Worm (Caenorhabditis elegans) whole organism, L3 larva: ENCODE results near the gene C04E6.13.
A peak's percentile ranks its signal among the peaks of the same experiment; 100 is the strongest.

Experiments used
- ZK546.5 ChIP-seq: sonication (generic microtip); optimal IDR thresholded peaks from 2 replicates; lab custom pipeline; 2017; ENCODE audit warnings: missing biosample characterization, missing genetic modification characterization
- ama-1 ChIP-seq: fragments of 150-350 bp; optimal IDR thresholded peaks from 2 replicates; lab custom pipeline; 2018
- ceh-28 ChIP-seq: fragments of 150-350 bp; optimal IDR thresholded peaks from 2 replicates; lab custom pipeline; 2014; ENCODE audit warnings: missing biosample characterization, missing genetic modification reagents, missing genetic modification characterization
- ceh-9 ChIP-seq: sonication (generic microtip); optimal IDR thresholded peaks from 2 replicates; lab custom pipeline; 2018; ENCODE audit warnings: missing biosample characterization, missing genetic modification characterization
- egl-27 ChIP-seq: sonication (generic microtip); optimal IDR thresholded peaks from 4 replicates; lab custom pipeline; 2017; ENCODE audit warnings: missing biosample characterization, missing genetic modification reagents, missing genetic modification characterization
- elt-1 ChIP-seq: fragments of 150-350 bp; optimal IDR thresholded peaks from 2 replicates; lab custom pipeline; 2014; ENCODE audit warnings: missing biosample characterization, missing genetic modification characterization
- elt-2 ChIP-seq: sonication (generic microtip); optimal IDR thresholded peaks from 2 replicates; lab custom pipeline; 2016; ENCODE audit warnings: missing genetic modification reagents, mild to moderate bottlenecking, missing genetic modification characterization, missing compliant biosample characterization
- elt-3 ChIP-seq, 3 experiments: fragments of 150-350 bp in 1 of 3; sonication (generic microtip) in 2 of 3; optimal IDR thresholded peaks; 2 replicates in 2 of 3; 4 replicates in 1 of 3; lab custom pipeline; 2014 to 2017; ENCODE audit warnings: missing biosample characterization in 3 of 3, missing genetic modification characterization in 3 of 3
- eor-1 ChIP-seq, 2 experiments: fragments of 150-350 bp; optimal IDR thresholded peaks; 2 replicates each; lab custom pipeline; 2014 to 2018; ENCODE audit warnings: missing biosample characterization in 2 of 2, missing genetic modification characterization in 2 of 2
- fkh-10 ChIP-seq: sonication (generic microtip); optimal IDR thresholded peaks from 2 replicates; lab custom pipeline; 2017; ENCODE audit warnings: missing biosample characterization, missing genetic modification reagents, missing genetic modification characterization
- hmg-11 ChIP-seq: sonication (generic microtip); optimal IDR thresholded peaks from 2 replicates; lab custom pipeline; 2016; ENCODE audit warnings: missing genetic modification characterization, missing compliant biosample characterization
- lin-15B ChIP-seq: fragments of 150-350 bp; optimal IDR thresholded peaks from 2 replicates; lab custom pipeline; 2014; ENCODE audit warnings: missing biosample characterization, missing genetic modification characterization
- lin-39 ChIP-seq: fragments of 150-350 bp; optimal IDR thresholded peaks from 2 replicates; lab custom pipeline; 2018; ENCODE audit warnings: missing biosample characterization, missing genetic modification reagents, missing genetic modification characterization
- lsy-12 ChIP-seq: sonication (generic microtip); optimal IDR thresholded peaks from 2 replicates; lab custom pipeline; 2016; ENCODE audit warnings: mild to moderate bottlenecking, missing genetic modification characterization, missing compliant biosample characterization
- mdl-1 ChIP-seq: fragments of 150-350 bp; optimal IDR thresholded peaks from 2 replicates; lab custom pipeline; 2014; ENCODE audit warnings: missing biosample characterization, missing genetic modification characterization
- mml-1 ChIP-seq: fragments of 150-350 bp; sonication (generic microtip); optimal IDR thresholded peaks from 3 replicates; lab custom pipeline; 2014; ENCODE audit warnings: missing biosample characterization, missing genetic modification characterization
- nfya-1 ChIP-seq: sonication (generic microtip); optimal IDR thresholded peaks from 2 replicates; lab custom pipeline; 2017; ENCODE audit warnings: missing genetic modification characterization, mild to moderate bottlenecking, missing compliant biosample characterization, antibody characterized with exemption, moderate library complexity; ENCODE audit not compliant: insufficient read depth
- nhr-11 ChIP-seq: fragments of 150-350 bp; optimal IDR thresholded peaks from 2 replicates; lab custom pipeline; 2014; ENCODE audit warnings: missing biosample characterization, missing genetic modification characterization
- nhr-12 ChIP-seq: fragments of 150-350 bp; optimal IDR thresholded peaks from 2 replicates; lab custom pipeline; 2014; ENCODE audit warnings: missing biosample characterization, missing genetic modification characterization
- nhr-23 ChIP-seq: fragments of 150-350 bp; optimal IDR thresholded peaks from 2 replicates; lab custom pipeline; 2014; ENCODE audit warnings: missing biosample characterization, missing genetic modification reagents, missing genetic modification characterization
- nhr-25 ChIP-seq: sonication (generic microtip); optimal IDR thresholded peaks from 2 replicates; lab custom pipeline; 2017; ENCODE audit warnings: missing biosample characterization, missing genetic modification characterization
- nhr-43 ChIP-seq: sonication (generic microtip); optimal IDR thresholded peaks from 2 replicates; lab custom pipeline; 2016; ENCODE audit warnings: mild to moderate bottlenecking, missing genetic modification characterization, missing compliant biosample characterization; ENCODE audit not compliant: poor library complexity, severe bottlenecking
- nhr-67 ChIP-seq: fragments of 150-350 bp; optimal IDR thresholded peaks from 2 replicates; lab custom pipeline; 2014; ENCODE audit warnings: missing biosample characterization, missing genetic modification characterization
- nhr-76 ChIP-seq: fragments of 150-350 bp; sonication (generic microtip); optimal IDR thresholded peaks from 5 replicates; lab custom pipeline; 2014; ENCODE audit warnings: missing biosample characterization, missing genetic modification characterization
- nhr-77 ChIP-seq: fragments of 150-350 bp; optimal IDR thresholded peaks from 2 replicates; lab custom pipeline; 2014; ENCODE audit warnings: missing biosample characterization, missing genetic modification characterization
- pha-4 ChIP-seq: fragments of 150-350 bp; optimal IDR thresholded peaks from 2 replicates; lab custom pipeline; 2014; ENCODE audit warnings: missing biosample characterization, missing genetic modification reagents, missing genetic modification characterization
- pqm-1 ChIP-seq: fragments of 150-350 bp; optimal IDR thresholded peaks from 2 replicates; lab custom pipeline; 2017; ENCODE audit warnings: missing biosample characterization, missing genetic modification characterization, inconsistent platforms
- skn-1 ChIP-seq: fragments of 150-350 bp; optimal IDR thresholded peaks from 2 replicates; lab custom pipeline; 2014; ENCODE audit warnings: missing biosample characterization, missing genetic modification characterization
- snpc-4 ChIP-seq: fragments of 150-350 bp; optimal IDR thresholded peaks from 2 replicates; lab custom pipeline; 2014; ENCODE audit warnings: missing biosample characterization, missing genetic modification characterization
- unc-39 ChIP-seq: sonication (generic microtip); optimal IDR thresholded peaks from 4 replicates; lab custom pipeline; 2017; ENCODE audit warnings: missing biosample characterization, missing genetic modification characterization
- unc-62 ChIP-seq: fragments of 150-350 bp; sonication (generic microtip); optimal IDR thresholded peaks from 4 replicates; lab custom pipeline; 2014; ENCODE audit warnings: missing biosample characterization, missing genetic modification reagents, missing genetic modification characterization
- zag-1 ChIP-seq: fragments of 150-350 bp; optimal IDR thresholded peaks from 2 replicates; lab custom pipeline; 2014; ENCODE audit warnings: missing biosample characterization, missing genetic modification characterization
- ztf-11 ChIP-seq: fragments of 150-350 bp; optimal IDR thresholded peaks from 2 replicates; lab custom pipeline; 2014; ENCODE audit warnings: missing biosample characterization, missing genetic modification characterization
- ztf-4 ChIP-seq: fragments of 150-350 bp; optimal IDR thresholded peaks from 2 replicates; lab custom pipeline; 2014; ENCODE audit warnings: missing biosample characterization, missing genetic modification characterization

C04E6.13 gene

DNA sequence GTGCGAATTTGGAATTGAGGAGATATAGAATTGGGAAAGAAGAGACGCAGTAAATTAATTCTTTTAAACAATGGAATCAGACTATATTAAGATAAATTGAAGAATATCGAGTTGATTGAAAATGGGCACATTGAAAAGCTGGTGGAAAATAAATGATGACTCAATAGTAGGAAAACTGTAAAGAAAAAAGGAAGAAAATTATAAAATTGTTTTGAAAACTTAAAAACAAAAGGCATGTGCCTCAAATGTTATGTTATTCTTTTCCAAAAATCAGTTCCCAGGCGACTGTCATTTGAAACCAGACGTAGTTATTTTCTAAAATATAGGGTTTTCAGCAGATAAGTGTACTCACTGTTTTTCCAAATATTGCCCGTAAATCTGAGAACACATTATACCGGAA is 7.4 kb downstream of the C04E6.13 start, which contains the start of gene C04E6.12:
C04E6.12 (minus strand) TSS at position 101 of the 400 bp plus-strand sequence.
- TF ChIP-seq elt-3 (tag; optimal IDR thresholded peaks at IDR 0.05; lab: Kevin White, UChicago) (no peak), nhr-23 (tag; lab: Kevin White, UChicago) (no peak), nhr-12 (no peak), unc-39 (tag; lab: Kevin White, UChicago) (no peak), unc-62 (GFP tag; lab: Kevin White, UChicago) (no peak), nhr-11 (no peak), fkh-10 (no peak), zag-1 (tag; lab: Kevin White, UChicago) (no peak), mdl-1 (tag; lab: Kevin White, UChicago) (no peak), lsy-12 (no peak), hmg-11 (tag; lab: Kevin White, UChicago) (no peak), ama-1 (lab: Kevin White, UChicago) (no peak)

ce11 chrV:5921761-5922160 is 9.2 kb downstream of the C04E6.13 start:
- TF ChIP-seq nhr-11 (peak; percentile 6), egl-27 (tag; lab: Kevin White, UChicago) (no peak)

- TF ChIP-seq unc-62 (GFP tag; lab: Kevin White, UChicago), result no peak
- no peak for TF ChIP-seq nhr-23 (tag; lab: Kevin White, UChicago)
- no peak for TF ChIP-seq nhr-43 (tag; lab: Kevin White, UChicago)
- TF ChIP-seq ztf-11, result no peak
- TF ChIP-seq skn-1, result no peak
- TF ChIP-seq unc-39 (tag; lab: Kevin White, UChicago), result no peak
Measured at ce11 chrV:5922236-5922635, 9.7 kb downstream of the C04E6.13 start, which contains the start of gene srsx-18. TSS of gene srsx-18 (plus strand) at chrV:5922536.

ce11 chrV:5927347-5927746 is 14.8 kb downstream of the C04E6.13 start, which contains the start of gene srsx-17:
TSS of gene srsx-17 (plus strand) at chrV:5927647.
- TF ChIP-seq nhr-67, result no peak
- TF ChIP-seq nhr-23 (tag; lab: Kevin White, UChicago), result no peak
- TF ChIP-seq mml-1 (tag; lab: Kevin White, UChicago), result no peak
- no peak for TF ChIP-seq mdl-1 (tag; lab: Kevin White, UChicago)
- no peak for TF ChIP-seq nhr-43 (tag; lab: Kevin White, UChicago)
- TF ChIP-seq nfya-1, result no peak
- TF ChIP-seq lin-15B (tag; lab: Kevin White, UChicago), result no peak
- TF ChIP-seq eor-1 (tag; optimal IDR thresholded peaks at IDR 0.05; lab: Kevin White, UChicago), result no peak
- no peak for TF ChIP-seq egl-27 (tag; lab: Kevin White, UChicago)
- TF ChIP-seq elt-3 (tag; optimal IDR thresholded peaks at IDR 0.05; lab: Kevin White, UChicago), result no peak
- TF ChIP-seq nhr-76, result no peak
- no peak for TF ChIP-seq pqm-1 (tag; lab: Kevin White, UChicago)
- TF ChIP-seq ceh-9, result no peak
- no peak for TF ChIP-seq elt-2
- no peak for TF ChIP-seq elt-1 (tag; lab: Kevin White, UChicago)
- TF ChIP-seq skn-1, result no peak
- no peak for TF ChIP-seq ZK546.5 (tag; lab: Kevin White, UChicago)
- TF ChIP-seq nhr-25 (tag; lab: Kevin White, UChicago), result no peak
- TF ChIP-seq zag-1 (tag; lab: Kevin White, UChicago), result no peak

- TF ChIP-seq pha-4 (tag; lab: Kevin White, UChicago) (no peak), ztf-4 (tag; lab: Kevin White, UChicago) (no peak), elt-3 (tag; optimal IDR thresholded peaks at IDR 0.05; lab: Kevin White, UChicago) (no peak), hmg-11 (tag; lab: Kevin White, UChicago) (no peak), ceh-28 (tag; lab: Kevin White, UChicago) (no peak), lin-39 (no peak), nhr-25 (tag; lab: Kevin White, UChicago) (no peak), lin-15B (tag; lab: Kevin White, UChicago) (no peak), unc-62 (GFP tag; lab: Kevin White, UChicago) (no peak), eor-1 (tag; optimal IDR thresholded peaks at IDR 0.05; lab: Kevin White, UChicago) (no peak), egl-27 (tag; lab: Kevin White, UChicago) (no peak), nhr-43 (tag; lab: Kevin White, UChicago) (no peak), nhr-77 (tag; lab: Kevin White, UChicago) (no peak), snpc-4 (tag; lab: Kevin White, UChicago) (no peak), nhr-12 (no peak), fkh-10 (no peak), unc-39 (tag; lab: Kevin White, UChicago) (no peak), elt-1 (tag; lab: Kevin White, UChicago) (no peak)
Measured at ce11 chrV:5928006-5928405, 15.5 kb downstream of the C04E6.13 start.
